Worm (Caenorhabditis elegans) whole organism, L2 larva: ENCODE results near the gene K09H11.11.

Source experiments
- C34F6.9 ChIP-seq: fragments of 150-350 bp; optimal IDR thresholded peaks from 2 replicates; lab custom pipeline; 2014; ENCODE audit warnings: missing biosample characterization, missing genetic modification characterization
- F13H6.1 ChIP-seq: sonication (generic microtip); optimal IDR thresholded peaks from 2 replicates; lab custom pipeline; 2016; ENCODE audit warnings: missing genetic modification characterization, missing compliant biosample characterization
- R02D3.7 ChIP-seq: fragments of 150-350 bp; optimal IDR thresholded peaks from 2 replicates; lab custom pipeline; 2014; ENCODE audit warnings: missing biosample characterization, missing genetic modification characterization
- Y55F3AM.14 ChIP-seq: fragments of 200-800 bp; sonication (Bioruptor generic); optimal IDR thresholded peaks from 2 replicates; lab custom pipeline; 2018; ENCODE audit warnings: mild to moderate bottlenecking, missing genetic modification characterization, missing compliant biosample characterization
- ZK546.5 ChIP-seq: sonication (generic microtip); optimal IDR thresholded peaks from 2 replicates; lab custom pipeline; 2017; ENCODE audit warnings: missing biosample characterization, missing genetic modification characterization
- alr-1 ChIP-seq: fragments of 150-350 bp; optimal IDR thresholded peaks from 2 replicates; lab custom pipeline; 2014; ENCODE audit warnings: missing biosample characterization, missing genetic modification characterization
- aly-2 ChIP-seq: fragments of 150-350 bp; optimal IDR thresholded peaks from 2 replicates; lab custom pipeline; 2014; ENCODE audit warnings: missing biosample characterization, missing genetic modification characterization
- ama-1 ChIP-seq: fragments of 150-350 bp; optimal IDR thresholded peaks from 2 replicates; lab custom pipeline; 2018; ENCODE audit warnings: inconsistent platforms
- blmp-1 ChIP-seq: sonication (generic microtip); optimal IDR thresholded peaks from 2 replicates; lab custom pipeline; 2017; ENCODE audit warnings: missing genetic modification characterization, mild to moderate bottlenecking, missing compliant biosample characterization, antibody characterized with exemption, moderate library complexity; ENCODE audit not compliant: insufficient read depth
- ceh-16 ChIP-seq: fragments of 150-350 bp; optimal IDR thresholded peaks from 2 replicates; lab custom pipeline; 2014; ENCODE audit warnings: missing biosample characterization, missing genetic modification characterization
- ceh-82 ChIP-seq: fragments of 150-350 bp; optimal IDR thresholded peaks from 2 replicates; lab custom pipeline; 2014; ENCODE audit warnings: missing biosample characterization, missing genetic modification characterization
- crh-2 ChIP-seq: sonication (generic microtip); optimal IDR thresholded peaks from 2 replicates; lab custom pipeline; 2017; ENCODE audit warnings: missing biosample characterization, missing genetic modification characterization
- dmd-4 ChIP-seq: sonication (generic microtip); optimal IDR thresholded peaks from 2 replicates; lab custom pipeline; 2017; ENCODE audit warnings: missing biosample characterization, missing genetic modification characterization
- egl-27 ChIP-seq: sonication (generic microtip); optimal IDR thresholded peaks from 3 replicates; lab custom pipeline; 2017; ENCODE audit warnings: missing biosample characterization, missing genetic modification reagents, missing genetic modification characterization
- elt-1 ChIP-seq: fragments of 150-350 bp; optimal IDR thresholded peaks from 2 replicates; lab custom pipeline; 2014; ENCODE audit warnings: missing biosample characterization, missing genetic modification characterization
- elt-3 ChIP-seq: sonication (generic microtip); optimal IDR thresholded peaks from 2 replicates; lab custom pipeline; 2017; ENCODE audit warnings: missing biosample characterization, missing genetic modification characterization
- fos-1 ChIP-seq: fragments of 150-350 bp; optimal IDR thresholded peaks from 2 replicates; lab custom pipeline; 2014; ENCODE audit warnings: missing biosample characterization, missing genetic modification characterization
- gmeb-1 ChIP-seq: fragments of 150-350 bp; optimal IDR thresholded peaks from 2 replicates; lab custom pipeline; 2014; ENCODE audit warnings: missing biosample characterization, missing genetic modification characterization
- lin-11 ChIP-seq: fragments of 150-350 bp; sonication (generic microtip); optimal IDR thresholded peaks from 2 replicates; lab custom pipeline; 2014; ENCODE audit warnings: missing biosample characterization, missing genetic modification characterization, inconsistent platforms, mixed read lengths
- lin-13 ChIP-seq: fragments of 150-350 bp; optimal IDR thresholded peaks from 2 replicates; lab custom pipeline; 2014; ENCODE audit warnings: missing biosample characterization, missing genetic modification reagents, missing genetic modification characterization
- lin-39 ChIP-seq: fragments of 150-350 bp; optimal IDR thresholded peaks from 2 replicates; lab custom pipeline; 2014; ENCODE audit warnings: missing biosample characterization, missing genetic modification reagents, missing genetic modification characterization
- lsy-2 ChIP-seq, 2 experiments: fragments of 150-350 bp in 1 of 2; sonication (generic microtip) in 1 of 2; optimal IDR thresholded peaks; 2 replicates each; lab custom pipeline; 2014 to 2017; ENCODE audit warnings: missing biosample characterization in 2 of 2, missing genetic modification characterization in 2 of 2
- mab-5 ChIP-seq: fragments of 150-350 bp; optimal IDR thresholded peaks from 2 replicates; lab custom pipeline; 2014; ENCODE audit warnings: missing biosample characterization, missing genetic modification characterization
- mbf-1 ChIP-seq: sonication (generic microtip); optimal IDR thresholded peaks from 2 replicates; lab custom pipeline; 2017; ENCODE audit warnings: missing biosample characterization, missing genetic modification characterization
- mdl-1 ChIP-seq, 2 experiments: fragments of 150-350 bp in 1 of 2; sonication (generic microtip) in 1 of 2; optimal IDR thresholded peaks; 2 replicates each; lab custom pipeline; 2017; ENCODE audit warnings: missing biosample characterization in 2 of 2, missing genetic modification characterization in 2 of 2
- nhr-10 ChIP-seq: sonication (generic microtip); optimal IDR thresholded peaks from 2 replicates; lab custom pipeline; 2017; ENCODE audit warnings: missing biosample characterization, missing genetic modification characterization
- nhr-11 ChIP-seq: fragments of 150-350 bp; optimal IDR thresholded peaks from 2 replicates; lab custom pipeline; 2014; ENCODE audit warnings: missing biosample characterization, missing genetic modification characterization
- nhr-12 ChIP-seq: fragments of 150-350 bp; optimal IDR thresholded peaks from 2 replicates; lab custom pipeline; 2014; ENCODE audit warnings: missing biosample characterization, missing genetic modification characterization
- nhr-129 ChIP-seq: fragments of 150-350 bp; optimal IDR thresholded peaks from 2 replicates; lab custom pipeline; 2014; ENCODE audit warnings: missing biosample characterization, missing genetic modification characterization
- nhr-21 ChIP-seq: fragments of 150-350 bp; optimal IDR thresholded peaks from 2 replicates; lab custom pipeline; 2014; ENCODE audit warnings: missing biosample characterization, missing genetic modification characterization
- nhr-23 ChIP-seq: fragments of 150-350 bp; optimal IDR thresholded peaks from 2 replicates; lab custom pipeline; 2014; ENCODE audit warnings: missing biosample characterization, missing genetic modification reagents, missing genetic modification characterization
- nhr-237 ChIP-seq: fragments of 150-350 bp; optimal IDR thresholded peaks from 2 replicates; lab custom pipeline; 2014; ENCODE audit warnings: missing biosample characterization, missing genetic modification characterization
- nhr-25 ChIP-seq: fragments of 150-350 bp; sonication (generic microtip); optimal IDR thresholded peaks from 3 replicates; lab custom pipeline; 2014; ENCODE audit warnings: missing biosample characterization, missing genetic modification characterization
- nhr-6 ChIP-seq: fragments of 150-350 bp; optimal IDR thresholded peaks from 2 replicates; lab custom pipeline; 2014; ENCODE audit warnings: missing biosample characterization, missing genetic modification characterization
- nhr-77 ChIP-seq: fragments of 150-350 bp; optimal IDR thresholded peaks from 2 replicates; lab custom pipeline; 2014; ENCODE audit warnings: missing biosample characterization, missing genetic modification characterization
- peb-1 ChIP-seq: fragments of 150-350 bp; optimal IDR thresholded peaks from 2 replicates; lab custom pipeline; 2014; ENCODE audit warnings: missing biosample characterization, missing genetic modification characterization
- sem-4 ChIP-seq: fragments of 150-350 bp; optimal IDR thresholded peaks from 2 replicates; lab custom pipeline; 2014; ENCODE audit warnings: missing biosample characterization, missing genetic modification reagents, missing genetic modification characterization
- skn-1 ChIP-seq: sonication (generic microtip); optimal IDR thresholded peaks from 2 replicates; lab custom pipeline; 2017; ENCODE audit warnings: missing biosample characterization, missing genetic modification characterization
- sma-3 ChIP-seq: sonication (generic microtip); optimal IDR thresholded peaks from 2 replicates; lab custom pipeline; 2016; ENCODE audit warnings: missing genetic modification reagents, missing genetic modification characterization, missing compliant biosample characterization
- sma-9 ChIP-seq, 2 experiments: fragments of 150-350 bp in 1 of 2; sonication (generic microtip) in 1 of 2; optimal IDR thresholded peaks; 2 replicates each; lab custom pipeline; 2014 to 2016; ENCODE audit warnings: missing genetic modification characterization in 2 of 2, mild to moderate bottlenecking in 1 of 2, missing biosample characterization in 1 of 2, missing compliant biosample characterization in 1 of 2, missing genetic modification reagents in 1 of 2, moderate library complexity in 1 of 2
- snpc-4 ChIP-seq: fragments of 150-350 bp; optimal IDR thresholded peaks from 2 replicates; lab custom pipeline; 2014; ENCODE audit warnings: missing biosample characterization, missing genetic modification characterization
- unc-39 ChIP-seq: fragments of 150-350 bp; optimal IDR thresholded peaks from 2 replicates; lab custom pipeline; 2014; ENCODE audit warnings: missing biosample characterization, missing genetic modification characterization
- unc-55 ChIP-seq: fragments of 150-350 bp; sonication (generic microtip); optimal IDR thresholded peaks from 3 replicates; lab custom pipeline; 2014; ENCODE audit warnings: missing biosample characterization, missing genetic modification reagents, missing genetic modification characterization
- unc-62 ChIP-seq: fragments of 150-350 bp; optimal IDR thresholded peaks from 2 replicates; lab custom pipeline; 2014; ENCODE audit warnings: missing biosample characterization, missing genetic modification reagents, missing genetic modification characterization
- zag-1 ChIP-seq: fragments of 150-350 bp; optimal IDR thresholded peaks from 2 replicates; lab custom pipeline; 2014; ENCODE audit warnings: missing biosample characterization, missing genetic modification characterization
- ztf-1 ChIP-seq: fragments of 200-800 bp; sonication (Bioruptor generic); conservative IDR thresholded peaks from 2 replicates; pipeline ENCODE4 v1.3.6; 2022; ENCODE audit warnings: missing genetic modification characterization, missing compliant biosample characterization
- ztf-11 ChIP-seq: sonication (generic microtip); optimal IDR thresholded peaks from 2 replicates; lab custom pipeline; 2017; ENCODE audit warnings: missing biosample characterization, missing genetic modification characterization
- ztf-4 ChIP-seq: fragments of 150-350 bp; optimal IDR thresholded peaks from 2 replicates; lab custom pipeline; 2014; ENCODE audit warnings: missing biosample characterization, missing genetic modification characterization

The K09H11.11 gene

DNA sequence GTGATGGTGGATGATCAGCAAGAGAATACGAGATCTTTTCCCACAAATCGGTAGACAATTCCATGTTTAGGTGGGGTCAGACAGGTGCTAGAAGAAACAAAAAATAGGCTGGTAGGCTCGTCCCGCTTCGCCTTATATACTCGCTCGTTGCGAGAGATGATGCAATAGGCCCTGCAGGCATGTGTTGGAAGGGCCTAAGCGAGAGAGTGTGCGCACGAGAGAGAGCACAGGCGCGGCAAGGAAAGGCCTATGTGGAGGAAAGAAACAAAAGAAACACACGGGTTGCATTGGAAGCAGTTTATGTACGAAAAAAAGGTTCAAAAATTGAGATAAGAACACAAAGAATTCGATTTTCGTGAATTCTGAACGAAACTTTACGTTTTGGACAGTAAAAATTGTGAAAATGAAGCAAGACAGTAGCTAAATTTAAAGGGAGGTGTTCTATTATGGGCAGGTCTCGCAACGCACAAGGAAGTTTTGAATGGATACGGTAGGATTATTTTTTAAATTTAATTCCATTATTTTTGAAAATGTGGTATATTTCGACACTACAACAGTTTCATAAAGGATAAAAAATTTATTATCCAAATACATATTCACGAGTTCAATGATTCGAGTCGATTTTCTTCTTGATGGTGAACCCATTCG, 25.8 kb upstream of the K09H11.11 start, which contains the start of gene F44E7.5:
F44E7.5 (minus strand) TSS at position 210 of the 648 bp plus-strand sequence.
- TF ChIP-seq peb-1 (tag; lab: Kevin White, UChicago) (no peak), ztf-1 (GFP tag; lab: Robert Waterston, UW) (no peak), Y55F3AM.14 (GFP tag; lab: Kevin White, UChicago) (peak; percentile 43), nhr-21 (tag; lab: Kevin White, UChicago) (peak; percentile 57), unc-39 (tag; lab: Kevin White, UChicago) (no peak), nhr-12 (tag; lab: Kevin White, UChicago) (no peak), nhr-77 (tag; lab: Kevin White, UChicago) (no peak), egl-27 (tag; lab: Kevin White, UChicago) (no peak), unc-55 (GFP tag; lab: Kevin White, UChicago) (peak; percentile 62), nhr-129 (tag; lab: Kevin White, UChicago) (peak; percentile 100), lin-39 (tag; lab: Kevin White, UChicago) (no peak), nhr-6 (no peak), ceh-16 (tag; lab: Kevin White, UChicago) (no peak), lin-13 (GFP tag; lab: Kevin White, UChicago) (peak; percentile 70), sem-4 (tag; lab: Kevin White, UChicago) (no peak), alr-1 (tag; lab: Kevin White, UChicago) (no peak), nhr-25 (peak; percentile 78), nhr-11 (tag; lab: Kevin White, UChicago) (no peak), fos-1 (tag; lab: Kevin White, UChicago) (peak; percentile 91), zag-1 (tag; lab: Kevin White, UChicago) (no peak), nhr-10 (no peak), nhr-23 (no peak), crh-2 (tag; lab: Kevin White, UChicago) (peak; percentile 81), R02D3.7 (tag; lab: Kevin White, UChicago) (no peak), ztf-4 (tag; lab: Kevin White, UChicago) (no peak), lin-11 (tag; lab: Kevin White, UChicago) (no peak), F13H6.1 (tag; lab: Kevin White, UChicago) (peak; percentile 39), elt-1 (tag; lab: Kevin White, UChicago) (no peak), ceh-82 (no peak), mdl-1 (tag; optimal IDR thresholded peaks at IDR 0.05; lab: Kevin White, UChicago) (peak; percentile 61 to 76), mab-5 (no peak), sma-3 (GFP tag; lab: Kevin White, UChicago) (peak; percentile 60), mbf-1 (tag; lab: Kevin White, UChicago) (no peak), snpc-4 (peak; percentile 40), skn-1 (no peak), ZK546.5 (tag; lab: Kevin White, UChicago) (no peak), nhr-237 (tag; lab: Kevin White, UChicago) (no peak), elt-3 (tag; lab: Kevin White, UChicago) (no peak), sma-9 (GFP tag; optimal IDR thresholded peaks at IDR 0.05; lab: Kevin White, UChicago) (peak; percentile 72), sma-9 (tag; optimal IDR thresholded peaks at IDR 0.05; lab: Kevin White, UChicago) (no peak), unc-62 (GFP tag; lab: Kevin White, UChicago) (no peak), aly-2 (tag; lab: Kevin White, UChicago) (no peak), blmp-1 (tag; lab: Kevin White, UChicago) (peak; percentile 37), lsy-2 (tag; optimal IDR thresholded peaks at IDR 0.05; lab: Kevin White, UChicago) (peak; percentile 5 to 69), ama-1 (no peak), gmeb-1 (tag; lab: Kevin White, UChicago) (peak; percentile 65), C34F6.9 (tag; lab: Kevin White, UChicago) (peak; percentile 74), dmd-4 (tag; lab: Kevin White, UChicago) (no peak), ztf-11 (no peak)
